Worm (Caenorhabditis elegans) whole organism, L2 larva: ENCODE measurements around the gene ntl-11.
A peak's percentile ranks its signal among the peaks of the same experiment; 100 is the strongest.

Experiments used
- C34F6.9 ChIP-seq: fragments of 150-350 bp; optimal IDR thresholded peaks from 2 replicates; lab custom pipeline; 2014; ENCODE audit warnings: missing biosample characterization, missing genetic modification characterization
- F13H6.1 ChIP-seq: sonication (generic microtip); optimal IDR thresholded peaks from 2 replicates; lab custom pipeline; 2016; ENCODE audit warnings: missing genetic modification characterization, missing compliant biosample characterization
- Y55F3AM.14 ChIP-seq: fragments of 200-800 bp; sonication (Bioruptor generic); optimal IDR thresholded peaks from 2 replicates; lab custom pipeline; 2018; ENCODE audit warnings: mild to moderate bottlenecking, missing genetic modification characterization, missing compliant biosample characterization
- ZK546.5 ChIP-seq: sonication (generic microtip); optimal IDR thresholded peaks from 2 replicates; lab custom pipeline; 2017; ENCODE audit warnings: missing biosample characterization, missing genetic modification characterization
- alr-1 ChIP-seq: fragments of 150-350 bp; optimal IDR thresholded peaks from 2 replicates; lab custom pipeline; 2014; ENCODE audit warnings: missing biosample characterization, missing genetic modification characterization
- aly-2 ChIP-seq: fragments of 150-350 bp; optimal IDR thresholded peaks from 2 replicates; lab custom pipeline; 2014; ENCODE audit warnings: missing biosample characterization, missing genetic modification characterization
- ama-1 ChIP-seq: fragments of 150-350 bp; optimal IDR thresholded peaks from 2 replicates; lab custom pipeline; 2018; ENCODE audit warnings: inconsistent platforms
- blmp-1 ChIP-seq: sonication (generic microtip); optimal IDR thresholded peaks from 2 replicates; lab custom pipeline; 2017; ENCODE audit warnings: missing genetic modification characterization, mild to moderate bottlenecking, missing compliant biosample characterization, antibody characterized with exemption, moderate library complexity; ENCODE audit not compliant: insufficient read depth
- ceh-16 ChIP-seq: fragments of 150-350 bp; optimal IDR thresholded peaks from 2 replicates; lab custom pipeline; 2014; ENCODE audit warnings: missing biosample characterization, missing genetic modification characterization
- ceh-82 ChIP-seq: fragments of 150-350 bp; optimal IDR thresholded peaks from 2 replicates; lab custom pipeline; 2014; ENCODE audit warnings: missing biosample characterization, missing genetic modification characterization
- crh-2 ChIP-seq: sonication (generic microtip); optimal IDR thresholded peaks from 2 replicates; lab custom pipeline; 2017; ENCODE audit warnings: missing biosample characterization, missing genetic modification characterization
- dmd-4 ChIP-seq: sonication (generic microtip); optimal IDR thresholded peaks from 2 replicates; lab custom pipeline; 2017; ENCODE audit warnings: missing biosample characterization, missing genetic modification characterization
- egl-27 ChIP-seq: sonication (generic microtip); optimal IDR thresholded peaks from 3 replicates; lab custom pipeline; 2017; ENCODE audit warnings: missing biosample characterization, missing genetic modification reagents, missing genetic modification characterization
- elt-3 ChIP-seq: sonication (generic microtip); optimal IDR thresholded peaks from 2 replicates; lab custom pipeline; 2017; ENCODE audit warnings: missing biosample characterization, missing genetic modification characterization
- fos-1 ChIP-seq: fragments of 150-350 bp; optimal IDR thresholded peaks from 2 replicates; lab custom pipeline; 2014; ENCODE audit warnings: missing biosample characterization, missing genetic modification characterization
- gmeb-1 ChIP-seq: fragments of 150-350 bp; optimal IDR thresholded peaks from 2 replicates; lab custom pipeline; 2014; ENCODE audit warnings: missing biosample characterization, missing genetic modification characterization
- lin-13 ChIP-seq: fragments of 150-350 bp; optimal IDR thresholded peaks from 2 replicates; lab custom pipeline; 2014; ENCODE audit warnings: missing biosample characterization, missing genetic modification reagents, missing genetic modification characterization
- lin-39 ChIP-seq: fragments of 150-350 bp; optimal IDR thresholded peaks from 2 replicates; lab custom pipeline; 2014; ENCODE audit warnings: missing biosample characterization, missing genetic modification reagents, missing genetic modification characterization
- lsy-2 ChIP-seq, 2 experiments: fragments of 150-350 bp in 1 of 2; sonication (generic microtip) in 1 of 2; optimal IDR thresholded peaks; 2 replicates each; lab custom pipeline; 2014 to 2017; ENCODE audit warnings: missing biosample characterization in 2 of 2, missing genetic modification characterization in 2 of 2
- mab-5 ChIP-seq: fragments of 150-350 bp; optimal IDR thresholded peaks from 2 replicates; lab custom pipeline; 2014; ENCODE audit warnings: missing biosample characterization, missing genetic modification characterization
- mbf-1 ChIP-seq: sonication (generic microtip); optimal IDR thresholded peaks from 2 replicates; lab custom pipeline; 2017; ENCODE audit warnings: missing biosample characterization, missing genetic modification characterization
- nhr-10 ChIP-seq: sonication (generic microtip); optimal IDR thresholded peaks from 2 replicates; lab custom pipeline; 2017; ENCODE audit warnings: missing biosample characterization, missing genetic modification characterization
- nhr-12 ChIP-seq: fragments of 150-350 bp; optimal IDR thresholded peaks from 2 replicates; lab custom pipeline; 2014; ENCODE audit warnings: missing biosample characterization, missing genetic modification characterization
- nhr-129 ChIP-seq: fragments of 150-350 bp; optimal IDR thresholded peaks from 2 replicates; lab custom pipeline; 2014; ENCODE audit warnings: missing biosample characterization, missing genetic modification characterization
- nhr-23 ChIP-seq: fragments of 150-350 bp; optimal IDR thresholded peaks from 2 replicates; lab custom pipeline; 2014; ENCODE audit warnings: missing biosample characterization, missing genetic modification reagents, missing genetic modification characterization
- nhr-237 ChIP-seq: fragments of 150-350 bp; optimal IDR thresholded peaks from 2 replicates; lab custom pipeline; 2014; ENCODE audit warnings: missing biosample characterization, missing genetic modification characterization
- nhr-25 ChIP-seq: fragments of 150-350 bp; sonication (generic microtip); optimal IDR thresholded peaks from 3 replicates; lab custom pipeline; 2014; ENCODE audit warnings: missing biosample characterization, missing genetic modification characterization
- nhr-6 ChIP-seq: fragments of 150-350 bp; optimal IDR thresholded peaks from 2 replicates; lab custom pipeline; 2014; ENCODE audit warnings: missing biosample characterization, missing genetic modification characterization
- peb-1 ChIP-seq: fragments of 150-350 bp; optimal IDR thresholded peaks from 2 replicates; lab custom pipeline; 2014; ENCODE audit warnings: missing biosample characterization, missing genetic modification characterization
- sem-4 ChIP-seq: fragments of 150-350 bp; optimal IDR thresholded peaks from 2 replicates; lab custom pipeline; 2014; ENCODE audit warnings: missing biosample characterization, missing genetic modification reagents, missing genetic modification characterization
- skn-1 ChIP-seq: sonication (generic microtip); optimal IDR thresholded peaks from 2 replicates; lab custom pipeline; 2017; ENCODE audit warnings: missing biosample characterization, missing genetic modification characterization
- sma-3 ChIP-seq: sonication (generic microtip); optimal IDR thresholded peaks from 2 replicates; lab custom pipeline; 2016; ENCODE audit warnings: missing genetic modification reagents, missing genetic modification characterization, missing compliant biosample characterization
- sma-9 ChIP-seq, 2 experiments: fragments of 150-350 bp in 1 of 2; sonication (generic microtip) in 1 of 2; optimal IDR thresholded peaks; 2 replicates each; lab custom pipeline; 2014 to 2016; ENCODE audit warnings: missing genetic modification characterization in 2 of 2, mild to moderate bottlenecking in 1 of 2, missing biosample characterization in 1 of 2, missing compliant biosample characterization in 1 of 2, missing genetic modification reagents in 1 of 2, moderate library complexity in 1 of 2
- unc-39 ChIP-seq: fragments of 150-350 bp; optimal IDR thresholded peaks from 2 replicates; lab custom pipeline; 2014; ENCODE audit warnings: missing biosample characterization, missing genetic modification characterization
- unc-55 ChIP-seq: fragments of 150-350 bp; sonication (generic microtip); optimal IDR thresholded peaks from 3 replicates; lab custom pipeline; 2014; ENCODE audit warnings: missing biosample characterization, missing genetic modification reagents, missing genetic modification characterization
- zag-1 ChIP-seq: fragments of 150-350 bp; optimal IDR thresholded peaks from 2 replicates; lab custom pipeline; 2014; ENCODE audit warnings: missing biosample characterization, missing genetic modification characterization
- ztf-1 ChIP-seq: fragments of 200-800 bp; sonication (Bioruptor generic); conservative IDR thresholded peaks from 2 replicates; pipeline ENCODE4 v1.3.6; 2022; ENCODE audit warnings: missing genetic modification characterization, missing compliant biosample characterization
- ztf-4 ChIP-seq: fragments of 150-350 bp; optimal IDR thresholded peaks from 2 replicates; lab custom pipeline; 2014; ENCODE audit warnings: missing biosample characterization, missing genetic modification characterization

Gene ntl-11

DNA sequence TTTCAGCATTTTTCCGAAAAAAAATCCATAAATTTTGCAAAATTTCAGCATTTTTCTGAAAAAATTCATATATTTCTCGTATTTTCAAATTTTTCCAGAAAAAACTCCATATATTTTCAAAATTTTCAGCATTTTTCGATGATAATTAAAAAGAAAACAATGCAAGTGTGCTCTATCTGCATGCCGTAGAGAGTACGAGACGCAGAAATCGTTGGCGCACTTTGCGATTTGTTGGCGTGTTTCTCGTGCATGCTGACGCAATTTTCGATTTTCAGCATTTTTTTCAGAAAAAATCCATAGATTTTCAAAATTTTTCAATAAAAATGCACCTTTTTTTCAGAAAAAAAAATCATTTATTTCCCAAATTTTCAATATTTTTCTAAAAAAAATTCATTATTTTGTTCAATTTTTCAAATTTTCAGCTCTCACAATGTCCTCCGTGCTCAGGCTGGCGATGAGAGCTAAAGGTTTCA is 1.1 kb upstream of the ntl-11 start, which contains the start of gene Y73F8A.27 (continued):
- no peak for TF ChIP-seq peb-1 (tag; lab: Kevin White, UChicago)
- peak; percentile 53 for TF ChIP-seq zag-1 (tag; lab: Kevin White, UChicago)
- peak; percentile 24 for TF ChIP-seq Y55F3AM.14
- TF ChIP-seq C34F6.9 (tag; lab: Kevin White, UChicago): peak; percentile 96
- TF ChIP-seq sem-4 (tag; lab: Kevin White, UChicago): peak; percentile 91
- TF ChIP-seq nhr-129 (tag; lab: Kevin White, UChicago): peak; percentile 87
- TF ChIP-seq crh-2 (tag; lab: Kevin White, UChicago): peak; percentile 97
- TF ChIP-seq mbf-1 (tag; lab: Kevin White, UChicago): peak; percentile 29
- no peak for TF ChIP-seq unc-39 (tag; lab: Kevin White, UChicago)
- TF ChIP-seq fos-1 (tag; lab: Kevin White, UChicago): peak; percentile 64
- peak; percentile 66 for TF ChIP-seq ama-1 (lab: Kevin White, UChicago)
- peak; percentile 95 for TF ChIP-seq lin-13 (GFP tag; lab: Kevin White, UChicago)
- TF ChIP-seq sma-3 (GFP tag; lab: Kevin White, UChicago): peak; percentile 93
- TF ChIP-seq ZK546.5 (tag; lab: Kevin White, UChicago): peak; percentile 46
- peak; percentile 79 for TF ChIP-seq egl-27 (tag; lab: Kevin White, UChicago)
- TF ChIP-seq alr-1 (tag; lab: Kevin White, UChicago): no peak
- peak; percentile 92 for TF ChIP-seq nhr-6
- TF ChIP-seq dmd-4 (tag; lab: Kevin White, UChicago): peak; percentile 27
- TF ChIP-seq nhr-12 (tag; lab: Kevin White, UChicago): peak; percentile 43
- TF ChIP-seq aly-2 (tag; lab: Kevin White, UChicago): no peak
- TF ChIP-seq lin-39 (tag; lab: Kevin White, UChicago): no peak
- peak; percentile 90 for TF ChIP-seq sma-9 (GFP tag; optimal IDR thresholded peaks at IDR 0.05; lab: Kevin White, UChicago)
- TF ChIP-seq sma-9 (tag; optimal IDR thresholded peaks at IDR 0.05; lab: Kevin White, UChicago): no peak
- peak; percentile 92 to 96 for TF ChIP-seq lsy-2 (tag; optimal IDR thresholded peaks at IDR 0.05; lab: Kevin White, UChicago)
- TF ChIP-seq nhr-25 (tag; lab: Kevin White, UChicago): peak; percentile 92

DNA sequence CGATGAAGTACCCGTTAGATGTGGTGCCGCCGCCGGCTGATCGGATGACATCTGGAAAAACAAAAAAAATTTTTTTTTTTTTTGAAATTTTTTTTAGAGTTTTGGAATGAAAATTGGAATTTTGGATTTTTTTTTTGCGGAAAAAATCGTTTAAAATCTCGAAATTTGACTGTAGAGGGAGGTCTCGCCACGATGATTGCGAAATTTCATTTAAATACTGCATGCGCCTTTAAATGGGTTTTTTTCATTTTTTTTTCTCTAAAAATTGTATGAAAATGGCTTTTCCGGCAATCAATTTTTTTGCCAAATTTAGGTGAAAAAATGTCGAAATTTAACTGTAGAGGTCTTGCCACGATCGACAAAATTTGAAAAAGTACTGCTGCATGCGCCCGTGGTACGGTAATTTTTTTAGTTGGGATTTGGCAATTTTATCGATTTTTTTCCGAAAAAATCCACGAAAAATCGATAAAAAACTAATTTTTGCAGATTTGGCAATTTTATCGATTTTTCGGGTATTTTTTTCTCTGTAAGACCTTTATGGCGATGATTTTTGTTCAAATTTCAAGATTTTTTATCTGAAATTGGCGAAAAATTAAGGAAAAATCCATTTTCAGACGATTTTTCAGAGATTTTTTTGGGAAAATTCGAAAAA is 18.0 kb downstream of the ntl-11 start, which contains the start of gene gtf-2H4:
gtf-2H4 (minus strand) TSS at position 51 of the 652 bp plus-strand sequence.
- TF ChIP-seq fos-1 (tag; lab: Kevin White, UChicago) (no peak), mbf-1 (tag; lab: Kevin White, UChicago) (no peak), gmeb-1 (no peak), ceh-16 (tag; lab: Kevin White, UChicago) (no peak), unc-55 (GFP tag; lab: Kevin White, UChicago) (no peak), ztf-1 (GFP tag; lab: Robert Waterston, UW) (no peak), dmd-4 (tag; lab: Kevin White, UChicago) (no peak), elt-3 (tag; lab: Kevin White, UChicago) (no peak), mab-5 (no peak), sem-4 (tag; lab: Kevin White, UChicago) (no peak), skn-1 (tag; lab: Kevin White, UChicago) (no peak), nhr-237 (tag; lab: Kevin White, UChicago) (no peak), nhr-23 (tag; lab: Kevin White, UChicago) (no peak), ztf-4 (tag; lab: Kevin White, UChicago) (no peak), peb-1 (tag; lab: Kevin White, UChicago) (no peak), blmp-1 (no peak), nhr-25 (tag; lab: Kevin White, UChicago) (no peak), nhr-6 (no peak), F13H6.1 (tag; lab: Kevin White, UChicago) (no peak), ceh-82 (tag; lab: Kevin White, UChicago) (no peak)

- no peak for TF ChIP-seq F13H6.1 (tag; lab: Kevin White, UChicago)
- TF ChIP-seq nhr-10: no peak
- TF ChIP-seq sem-4 (tag; lab: Kevin White, UChicago): no peak
- TF ChIP-seq ztf-4 (tag; lab: Kevin White, UChicago): no peak
- TF ChIP-seq unc-55 (GFP tag; lab: Kevin White, UChicago): no peak
- TF ChIP-seq mbf-1 (tag; lab: Kevin White, UChicago): no peak
These were observed 26.8 kb downstream of the ntl-11 start, which contains the start of gene Y73F8A.23 for ce11 chrIV:15444481-15444880. Gene Y73F8A.23, minus strand, starts transcription at chrIV:15444581.
